Worm (Caenorhabditis elegans) whole organism, mixed stage, embryonic: ENCODE results near the gene nhr-195.

ENCODE experiments used
- elt-3 ChIP-seq: fragments of 150-350 bp; optimal IDR thresholded peaks from 2 replicates; lab custom pipeline; 2014; ENCODE audit warnings: missing biosample characterization, missing genetic modification characterization
- lin-13 ChIP-seq: fragments of 150-350 bp; optimal IDR thresholded peaks from 2 replicates; lab custom pipeline; 2014; ENCODE audit warnings: missing biosample characterization, missing genetic modification characterization
- nhr-237 ChIP-seq: fragments of 150-350 bp; optimal IDR thresholded peaks from 2 replicates; lab custom pipeline; 2014; ENCODE audit warnings: missing biosample characterization, missing genetic modification characterization
- pha-4 ChIP-seq: fragments of 150-350 bp; optimal IDR thresholded peaks from 2 replicates; lab custom pipeline; 2018; ENCODE audit warnings: missing biosample characterization, missing genetic modification reagents, missing genetic modification characterization
- unc-39 ChIP-seq: fragments of 150-350 bp; optimal IDR thresholded peaks from 2 replicates; lab custom pipeline; 2014; ENCODE audit warnings: missing biosample characterization, missing genetic modification characterization
- unc-62 ChIP-seq: fragments of 150-350 bp; optimal IDR thresholded peaks from 2 replicates; lab custom pipeline; 2014; ENCODE audit warnings: missing biosample characterization, missing genetic modification reagents, missing genetic modification characterization
- ztf-11 ChIP-seq: fragments of 150-350 bp; optimal IDR thresholded peaks from 2 replicates; lab custom pipeline; 2014; ENCODE audit warnings: missing biosample characterization, missing genetic modification characterization

DNA sequence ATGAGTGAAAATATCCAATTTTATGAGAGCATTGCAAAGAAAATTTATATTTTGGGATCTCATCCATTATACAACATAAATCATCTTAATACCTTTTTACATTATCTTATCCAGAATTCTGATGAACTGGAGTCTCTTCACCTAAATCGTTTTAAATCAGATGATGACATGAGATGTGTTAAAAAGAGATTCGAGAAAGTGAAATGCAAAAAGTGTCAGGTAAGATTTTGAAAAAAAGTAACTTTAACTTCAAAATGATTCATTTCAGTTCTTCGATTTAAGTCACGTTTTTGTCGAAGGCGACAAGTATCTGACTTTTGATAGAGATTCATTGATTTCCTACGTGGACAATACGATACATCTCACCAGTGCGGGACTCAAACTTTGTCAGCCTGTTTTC, 46.7 kb upstream of the nhr-195 start:
- TF ChIP-seq unc-62 (GFP tag; lab: Kevin White, UChicago) (no peak), unc-39 (tag; lab: Kevin White, UChicago) (no peak), nhr-237 (tag; lab: Kevin White, UChicago) (no peak), pha-4 (tag; lab: Kevin White, UChicago) (no peak), lin-13 (no peak), ztf-11 (no peak), elt-3 (tag; lab: Kevin White, UChicago) (no peak)
